Fruit fly (Drosophila melanogaster) whole organism, embryonic: ENCODE data around the gene Hexim.

Source experiments
- Adf1 ChIP-seq: fragments of 200-800 bp; sonication (Bioruptor generic); IDR thresholded peaks from 2 replicates; pipeline ENCODE4 v1.3.6; 2022; ENCODE audit warnings: missing biosample characterization, missing genetic modification characterization
- Aef1 ChIP-seq: fragments of 200-800 bp; sonication (Bioruptor generic); IDR thresholded peaks from 3 replicates; pipeline ENCODE4 v1.3.6; 2022; ENCODE audit warnings: missing biosample characterization, missing genetic modification characterization
- Atf3 ChIP-seq: fragments of 200-800 bp; sonication (Bioruptor generic); optimal IDR thresholded peaks from 3 replicates; lab custom pipeline; 2016; ENCODE audit warnings: missing biosample characterization, missing genetic modification characterization
- Bdp1 ChIP-seq: fragments of 200-800 bp; sonication (Bioruptor generic); optimal IDR thresholded peaks from 3 replicates; lab custom pipeline; 2016; ENCODE audit warnings: missing biosample characterization, missing genetic modification characterization
- BtbVII ChIP-seq: fragments of 200-800 bp; sonication (Bioruptor generic); optimal IDR thresholded peaks from 3 replicates; lab custom pipeline; 2017; ENCODE audit warnings: missing biosample characterization, mild to moderate bottlenecking, missing genetic modification characterization
- CG11696 ChIP-seq: fragments of 200-800 bp; sonication (Bioruptor generic); IDR thresholded peaks from 2 replicates; pipeline ENCODE4 v1.3.6; 2022; ENCODE audit warnings: missing biosample characterization, missing genetic modification characterization
- CG12155 ChIP-seq: fragments of 200-800 bp; sonication (Bioruptor generic); optimal IDR thresholded peaks from 3 replicates; lab custom pipeline; 2016; ENCODE audit warnings: missing biosample characterization, missing genetic modification characterization
- CG14014 ChIP-seq: fragments of 200-800 bp; sonication (Bioruptor generic); IDR thresholded peaks from 2 replicates; pipeline ENCODE4 v1.3.6; 2022; ENCODE audit warnings: missing biosample characterization, missing genetic modification characterization
- CG14860 ChIP-seq: fragments of 200-800 bp; sonication (Bioruptor generic); IDR thresholded peaks from 3 replicates; pipeline ENCODE4 v1.3.6; 2022; ENCODE audit warnings: missing biosample characterization, missing genetic modification characterization; ENCODE audit not compliant: partially characterized antibody
- CG15269 ChIP-seq: fragments of 200-800 bp; sonication (Bioruptor generic); optimal IDR thresholded peaks from 2 replicates; lab custom pipeline; 2018; ENCODE audit warnings: missing biosample characterization, mild to moderate bottlenecking, missing genetic modification characterization, moderate library complexity
- CG17186 ChIP-seq: fragments of 200-800 bp; sonication (Bioruptor generic); optimal IDR thresholded peaks from 3 replicates; lab custom pipeline; 2017; ENCODE audit warnings: missing biosample characterization, missing genetic modification reagents, missing genetic modification characterization
- CG2889 ChIP-seq: fragments of 200-800 bp; sonication (Bioruptor generic); IDR thresholded peaks from 3 replicates; pipeline ENCODE4 v1.3.6; 2022; ENCODE audit warnings: missing biosample characterization, missing genetic modification characterization
- CG4854 ChIP-seq: fragments of 200-800 bp; sonication (Bioruptor generic); optimal IDR thresholded peaks from 2 replicates; lab custom pipeline; 2016; ENCODE audit warnings: missing biosample characterization, missing genetic modification characterization, inconsistent platforms
- CG5953 ChIP-seq: fragments of 200-800 bp; sonication (Bioruptor generic); IDR thresholded peaks from 2 replicates; pipeline ENCODE4 v1.3.6; 2022; ENCODE audit warnings: missing biosample characterization, missing genetic modification characterization
- CG8089 ChIP-seq: fragments of 200-800 bp; sonication (Bioruptor generic); optimal IDR thresholded peaks from 3 replicates; lab custom pipeline; 2016; ENCODE audit warnings: missing biosample characterization, missing genetic modification characterization
- CG8281 ChIP-seq: fragments of 200-800 bp; sonication (Bioruptor generic); optimal IDR thresholded peaks from 2 replicates; lab custom pipeline; 2018; ENCODE audit warnings: missing biosample characterization, mild to moderate bottlenecking, missing genetic modification characterization, moderate library complexity
- CG8944 ChIP-seq: fragments of 200-800 bp; sonication (Bioruptor generic); optimal IDR thresholded peaks from 3 replicates; lab custom pipeline; 2016; ENCODE audit warnings: missing biosample characterization, missing genetic modification characterization
- CG9215 ChIP-seq: fragments of 200-800 bp; sonication (Bioruptor generic); IDR thresholded peaks from 2 replicates; pipeline ENCODE4 v1.3.6; 2022; ENCODE audit warnings: missing biosample characterization, missing genetic modification characterization
- CG9932 ChIP-seq: fragments of 200-800 bp; sonication (Bioruptor generic); IDR thresholded peaks from 2 replicates; pipeline ENCODE4 v1.3.6; 2022; ENCODE audit warnings: missing biosample characterization, missing genetic modification characterization
- Dfd ChIP-seq, 2 experiments: fragments of >200 bp; optimal IDR thresholded peaks; 2 replicates each; lab custom pipeline; 2017; ENCODE audit warnings: missing biosample characterization in 2 of 2, missing genetic modification characterization in 2 of 2
- Fer3 ChIP-seq: fragments of 200-800 bp; sonication (Bioruptor generic); optimal IDR thresholded peaks from 2 replicates; lab custom pipeline; 2018; ENCODE audit warnings: missing biosample characterization, mild to moderate bottlenecking, missing genetic modification characterization, moderate library complexity
- GATAe ChIP-seq: fragments of 200-800 bp; sonication (Bioruptor generic); conservative IDR thresholded peaks from 2 replicates; pipeline ENCODE4 v1.3.6; 2022; ENCODE audit warnings: missing biosample characterization, missing genetic modification characterization
- HLH3B ChIP-seq: fragments of 200-800 bp; sonication (Bioruptor generic); IDR thresholded peaks from 2 replicates; pipeline ENCODE4 v1.3.6; 2022; ENCODE audit warnings: missing biosample characterization, missing genetic modification characterization
- Hmr ChIP-seq: fragments of 200-800 bp; sonication (Bioruptor generic); optimal IDR thresholded peaks from 3 replicates; lab custom pipeline; 2017; ENCODE audit warnings: mild to moderate bottlenecking, missing biosample characterization, missing genetic modification reagents, missing genetic modification characterization
- Lim3 ChIP-seq: fragments of 200-800 bp; sonication (Bioruptor generic); IDR thresholded peaks from 2 replicates; pipeline ENCODE4 v1.3.6; 2022; ENCODE audit warnings: missing biosample characterization, missing genetic modification characterization
- NC2α ChIP-seq: fragments of 200-800 bp; sonication (Bioruptor generic); optimal IDR thresholded peaks from 2 replicates; lab custom pipeline; 2016; ENCODE audit warnings: missing biosample characterization, missing genetic modification characterization
- NC2β ChIP-seq: fragments of 200-800 bp; sonication (Bioruptor generic); optimal IDR thresholded peaks from 2 replicates; lab custom pipeline; 2016; ENCODE audit warnings: missing biosample characterization, missing genetic modification characterization
- Oli ChIP-seq: fragments of 200-800 bp; sonication (Bioruptor generic); optimal IDR thresholded peaks from 2 replicates; lab custom pipeline; 2018; ENCODE audit warnings: missing biosample characterization, mild to moderate bottlenecking, missing genetic modification characterization, moderate library complexity
- Rfx ChIP-seq: fragments of 200-800 bp; sonication (Bioruptor generic); IDR thresholded peaks from 2 replicates; pipeline ENCODE4 v1.3.6; 2022; ENCODE audit warnings: missing biosample characterization, missing genetic modification characterization
- Sry-β ChIP-seq: fragments of 200-800 bp; sonication (Bioruptor generic); optimal IDR thresholded peaks from 2 replicates; lab custom pipeline; 2018; ENCODE audit warnings: missing biosample characterization, mild to moderate bottlenecking, missing genetic modification characterization, moderate library complexity
- Taf1 ChIP-seq: fragments of 200-800 bp; sonication (Bioruptor generic); IDR thresholded peaks from 2 replicates; pipeline ENCODE4 v1.3.6; 2022; ENCODE audit warnings: missing biosample characterization, missing genetic modification characterization
- ac ChIP-seq: fragments of 200-800 bp; sonication (Bioruptor generic); optimal IDR thresholded peaks from 3 replicates; lab custom pipeline; 2017; ENCODE audit warnings: missing biosample characterization, mild to moderate bottlenecking, missing genetic modification characterization
- ase ChIP-seq: fragments of 200-800 bp; sonication (Bioruptor generic); IDR thresholded peaks from 3 replicates; pipeline ENCODE4 v1.3.6; 2022; ENCODE audit warnings: missing biosample characterization, missing genetic modification characterization
- cas ChIP-seq: fragments of 200-800 bp; sonication (Bioruptor generic); IDR thresholded peaks from 2 replicates; pipeline ENCODE4 v1.3.6; 2022; ENCODE audit warnings: missing biosample characterization, missing genetic modification characterization
- cato ChIP-seq: fragments of 200-800 bp; sonication (Bioruptor generic); optimal IDR thresholded peaks from 2 replicates; lab custom pipeline; 2016; ENCODE audit warnings: missing biosample characterization, missing genetic modification characterization, borderline replicate concordance
- crol ChIP-seq: fragments of 200-800 bp; sonication (Bioruptor generic); IDR thresholded peaks from 2 replicates; pipeline ENCODE4 v1.3.6; 2022; ENCODE audit warnings: missing biosample characterization, missing genetic modification characterization
- da ChIP-seq: fragments of 200-800 bp; sonication (Bioruptor generic); optimal IDR thresholded peaks from 2 replicates; lab custom pipeline; 2016; ENCODE audit warnings: missing biosample characterization, missing genetic modification characterization
- emc ChIP-seq: fragments of 200-800 bp; sonication (Bioruptor generic); optimal IDR thresholded peaks from 2 replicates; lab custom pipeline; 2016; ENCODE audit warnings: missing biosample characterization, missing genetic modification characterization
- en ChIP-seq: fragments of 200-800 bp; sonication (Bioruptor generic); optimal IDR thresholded peaks from 2 replicates; lab custom pipeline; 2016; ENCODE audit warnings: missing biosample characterization, missing genetic modification characterization
- ewg ChIP-seq: fragments of 200-800 bp; sonication (Bioruptor generic); optimal IDR thresholded peaks from 3 replicates; lab custom pipeline; 2017; ENCODE audit warnings: mild to moderate bottlenecking, missing biosample characterization, missing genetic modification reagents, missing genetic modification characterization
- fd102C ChIP-seq: fragments of 200-800 bp; sonication (Bioruptor generic); optimal IDR thresholded peaks from 2 replicates; lab custom pipeline; 2018; ENCODE audit warnings: missing biosample characterization, mild to moderate bottlenecking, missing genetic modification characterization, moderate library complexity
- her ChIP-seq: fragments of 200-800 bp; sonication (Bioruptor generic); optimal IDR thresholded peaks from 2 replicates; lab custom pipeline; 2016; ENCODE audit warnings: missing biosample characterization, missing genetic modification characterization
- ind ChIP-seq: fragments of 200-800 bp; sonication (Bioruptor generic); optimal IDR thresholded peaks from 3 replicates; lab custom pipeline; 2016; ENCODE audit warnings: missing biosample characterization, missing genetic modification characterization
- jigr1 ChIP-seq: fragments of 200-800 bp; sonication (Bioruptor generic); IDR thresholded peaks from 3 replicates; pipeline ENCODE4 v1.3.6; 2022; ENCODE audit warnings: missing biosample characterization, missing genetic modification characterization
- lmd ChIP-seq: fragments of 200-800 bp; sonication (Bioruptor generic); IDR thresholded peaks from 2 replicates; pipeline ENCODE4 v1.3.6; 2022; ENCODE audit warnings: missing biosample characterization, missing genetic modification characterization
- nerfin-1 ChIP-seq: fragments of 200-800 bp; sonication (Bioruptor generic); optimal IDR thresholded peaks from 3 replicates; lab custom pipeline; 2019; ENCODE audit warnings: missing biosample characterization, mild to moderate bottlenecking, missing genetic modification characterization, moderate library complexity
- pb ChIP-seq: fragments of 200-800 bp; sonication (Bioruptor generic); optimal IDR thresholded peaks from 3 replicates; lab custom pipeline; 2016; ENCODE audit warnings: missing biosample characterization, missing genetic modification characterization
- shn ChIP-seq: fragments of 200-800 bp; sonication (Bioruptor generic); optimal IDR thresholded peaks from 3 replicates; lab custom pipeline; 2016; ENCODE audit warnings: missing biosample characterization, missing genetic modification characterization
- sim ChIP-seq: fragments of 200-800 bp; sonication (Bioruptor generic); IDR thresholded peaks from 2 replicates; pipeline ENCODE4 v1.3.6; 2022; ENCODE audit warnings: missing biosample characterization, missing genetic modification characterization
- z ChIP-seq: fragments of 200-800 bp; sonication (Bioruptor generic); IDR thresholded peaks from 3 replicates; pipeline ENCODE4 v1.3.6; 2022; ENCODE audit warnings: missing biosample characterization, missing genetic modification characterization
- zen2 ChIP-seq: fragments of 200-800 bp; sonication (Bioruptor generic); IDR thresholded peaks from 3 replicates; pipeline ENCODE4 v1.3.6; 2022; ENCODE audit warnings: missing biosample characterization, missing genetic modification characterization; ENCODE audit not compliant: partially characterized antibody

Gene Hexim

dm6 chr3R:14692230-14692970, 33.2 kb downstream of the Hexim start (continued):
- no peak for TF ChIP-seq z (GFP tag; lab: Robert Waterston, UW)
- TF ChIP-seq lmd: peak; percentile 61; the same call in 1 of the 2 replicates
- TF ChIP-seq Adf1 (GFP tag; lab: Robert Waterston, UW): no peak
- peak; percentile 77 for TF ChIP-seq HLH3B (GFP tag; lab: Robert Waterston, UW)
- no peak for TF ChIP-seq CG9932 (GFP tag; lab: Robert Waterston, UW)
- TF ChIP-seq Atf3: peak; percentile 41
- no peak for TF ChIP-seq zen2 (GFP tag; lab: Robert Waterston, UW)
- TF ChIP-seq fd102C: no peak
- no peak for TF ChIP-seq CG12155
- TF ChIP-seq CG9215 (GFP tag; lab: Robert Waterston, UW): no peak
- peak; percentile 9 for TF ChIP-seq CG15269
- TF ChIP-seq Sry-β: peak; percentile 43
- peak; percentile 61 for TF ChIP-seq ewg
- TF ChIP-seq CG8089 (GFP tag; lab: Kevin White, UChicago): peak; percentile 58
- peak; percentile 27 for TF ChIP-seq pb (GFP tag; lab: Kevin White, UChicago)
- TF ChIP-seq crol: peak; percentile 86
- no peak for TF ChIP-seq da
- TF ChIP-seq sim (GFP tag; lab: Robert Waterston, UW): 0 out of 2 replicates have a peak, but pooled peaks have one; percentile 19
- no peak for TF ChIP-seq Bdp1
- TF ChIP-seq NC2β: peak; percentile 63
- no peak for TF ChIP-seq Hmr (GFP tag; lab: Kevin White, UChicago)
- TF ChIP-seq CG14014 (GFP tag; lab: Robert Waterston, UW): no peak
- TF ChIP-seq nerfin-1: peak; percentile 77
- no peak for TF ChIP-seq ac (GFP tag; lab: Kevin White, UChicago)
- TF ChIP-seq NC2α (GFP tag; lab: Kevin White, UChicago): peak; percentile 49
- no peak for TF ChIP-seq CG11696 (GFP tag; lab: Robert Waterston, UW)
- TF ChIP-seq Rfx (GFP tag; lab: Robert Waterston, UW): no peak
- peak; percentile 67 for TF ChIP-seq CG8944 (GFP tag; lab: Kevin White, UChicago)
- TF ChIP-seq CG2889 (GFP tag; lab: Robert Waterston, UW): no peak
- no peak for TF ChIP-seq CG14860
- TF ChIP-seq CG8281 (tag; lab: Kevin White, UChicago): peak; percentile 44
- no peak for TF ChIP-seq Dfd (GFP tag; optimal IDR thresholded peaks at IDR 0.05; lab: Kevin White, UChicago)
- TF ChIP-seq emc: no peak
- TF ChIP-seq BtbVII (GFP tag; lab: Kevin White, UChicago): no peak
- TF ChIP-seq GATAe: no peak
- no peak for TF ChIP-seq cas (GFP tag; lab: Robert Waterston, UW)
- peak; percentile 31 for TF ChIP-seq CG17186
- TF ChIP-seq CG4854 (GFP tag; lab: Kevin White, UChicago): peak; percentile 36
- peak; percentile 50 for TF ChIP-seq shn (GFP tag; lab: Kevin White, UChicago)
- no peak for TF ChIP-seq Taf1 (GFP tag; lab: Robert Waterston, UW)
- TF ChIP-seq en (GFP tag; lab: Kevin White, UChicago): no peak
- TF ChIP-seq ase (GFP tag; lab: Robert Waterston, UW): no peak; the same call in 2 of the 3 replicates
- TF ChIP-seq Oli (tag; lab: Kevin White, UChicago): peak; percentile 68
- TF ChIP-seq Aef1 (GFP tag; lab: Robert Waterston, UW): peak; percentile 33; the same call in 2 of the 3 replicates
- TF ChIP-seq ind: peak; percentile 53
- peak; percentile 30 for TF ChIP-seq cato (GFP tag; lab: Kevin White, UChicago)
- no peak for TF ChIP-seq Lim3
- peak; percentile 3 for TF ChIP-seq her
- peak; percentile 58; the same call in 1 of the 2 replicates for TF ChIP-seq CG5953 (GFP tag; lab: Robert Waterston, UW)
- TF ChIP-seq jigr1 (GFP tag; lab: Robert Waterston, UW): no peak
- TF ChIP-seq Fer3: peak; percentile 31
